Worm (Caenorhabditis elegans): ENCODE measurements around the gene dpy-31.

dpy-31 gene

DNA sequence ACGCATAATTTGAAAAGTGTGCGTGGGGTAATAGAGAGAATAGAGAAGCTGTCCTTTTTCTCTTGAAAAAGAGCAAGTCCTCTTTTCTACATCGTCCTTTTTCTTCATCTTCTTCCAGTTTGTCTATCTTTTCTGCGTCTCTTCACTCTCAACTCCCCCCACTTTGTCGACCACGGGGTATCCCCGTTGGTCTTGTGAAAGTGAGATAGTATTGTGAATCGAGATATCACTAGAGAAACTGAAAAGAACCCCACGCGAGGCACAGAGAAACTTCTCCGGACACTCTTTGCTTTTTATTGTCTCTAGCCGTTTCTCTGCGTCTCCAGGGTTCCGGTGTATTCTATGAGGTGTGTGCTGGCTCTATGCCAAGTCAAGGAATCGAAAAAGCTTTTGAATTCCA is 46.4 kb upstream of the dpy-31 start (continued):
- TF ChIP-seq snpc-1.1 (tag; optimal IDR thresholded peaks at IDR 0.05; ENCODE audit: insufficient read depth) (no peak), ztf-6 (GFP tag; IDR thresholded peaks at IDR 0.05) (no peak), F22D6.2 (tag; optimal IDR thresholded peaks at IDR 0.05) (peak; percentile 3), ztf-22 (GFP tag; optimal IDR thresholded peaks at IDR 0.05) (no peak), attf-3 (GFP tag; conservative IDR thresholded peaks at IDR 0.05) (peak; percentile 49), ama-1 (optimal IDR thresholded peaks at IDR 0.05) (peak; percentile 3), ama-1 (GFP tag; optimal IDR thresholded peaks at IDR 0.05) (no peak), mcd-1 (GFP tag; IDR thresholded peaks at IDR 0.05) (peak; percentile 71), hlh-12 (tag; optimal IDR thresholded peaks at IDR 0.05) (no peak), die-1 (tag; optimal IDR thresholded peaks at IDR 0.05) (peak; percentile 39), sea-2 (GFP tag; IDR thresholded peaks at IDR 0.05) (no peak), hmg-1.2 (GFP tag; IDR thresholded peaks at IDR 0.05) (peak; percentile 94), F23B12.7 (tag; optimal IDR thresholded peaks at IDR 0.05; ENCODE audit: insufficient read depth) (no peak), pha-4 (tag; optimal IDR thresholded peaks at IDR 0.05) (peak; percentile 38), Y56A3A.18 (GFP tag; IDR thresholded peaks at IDR 0.05) (0 out of 2 replicates have a peak, but pooled peaks have one; percentile 50), Y53G8AR.9 (GFP tag; conservative IDR thresholded peaks at IDR 0.05) (peak; percentile 59), him-1 (tag; optimal IDR thresholded peaks at IDR 0.05) (no peak), ceh-91 (GFP tag; IDR thresholded peaks at IDR 0.05) (no peak), F57C9.4 (tag; optimal IDR thresholded peaks at IDR 0.05) (no peak), cebp-1 (GFP tag; IDR thresholded peaks at IDR 0.05) (no peak), cebp-1 (tag; optimal IDR thresholded peaks at IDR 0.05) (peak; percentile 88), pbrm-1 (GFP tag; IDR thresholded peaks at IDR 0.05) (peak; percentile 82), ztf-18 (tag; optimal IDR thresholded peaks at IDR 0.05) (peak; percentile 18), let-607 (tag; optimal IDR thresholded peaks at IDR 0.05) (peak; percentile 63 to 70), dpff-1 (tag; optimal IDR thresholded peaks at IDR 0.05) (no peak), ceh-40 (GFP tag; IDR thresholded peaks at IDR 0.05) (no peak), ceh-79 (tag; optimal IDR thresholded peaks at IDR 0.05) (no peak), nhr-27 (tag; optimal IDR thresholded peaks at IDR 0.05) (no peak), ceh-100 (GFP tag; IDR thresholded peaks at IDR 0.05) (0 out of 2 replicates have a peak, but pooled peaks have one; percentile 44), nhr-120 (GFP tag; IDR thresholded peaks at IDR 0.05) (no peak), zim-3 (tag; optimal IDR thresholded peaks at IDR 0.05) (no peak), sdz-38 (tag; optimal IDR thresholded peaks at IDR 0.05) (no peak), Y67H2A.10 (GFP tag; conservative IDR thresholded peaks at IDR 0.05) (peak; percentile 42; the same call in 1 of the 2 replicates), attf-6 (GFP tag; IDR thresholded peaks at IDR 0.05) (no peak), tlf-1 (GFP tag; optimal IDR thresholded peaks at IDR 0.05) (peak; percentile 60), madf-6 (GFP tag; IDR thresholded peaks at IDR 0.05) (0 out of 2 replicates have a peak, but pooled peaks have one; percentile 18), Y53F4B.3 (GFP tag; IDR thresholded peaks at IDR 0.05) (no peak), snpc-3.4 (tag; optimal IDR thresholded peaks at IDR 0.05) (no peak), F37B4.10 (GFP tag; IDR thresholded peaks at IDR 0.05) (no peak), B0261.1 (tag; optimal IDR thresholded peaks at IDR 0.05) (no peak), let-526 (GFP tag; IDR thresholded peaks at IDR 0.05) (peak; percentile 12; the same call in 1 of the 2 replicates), dpl-1 (GFP tag; optimal IDR thresholded peaks at IDR 0.05) (no peak), athp-1 (tag; optimal IDR thresholded peaks at IDR 0.05) (peak; percentile 18), lin-26 (GFP tag; IDR thresholded peaks at IDR 0.05) (0 out of 2 replicates have a peak, but pooled peaks have one; percentile 43), akir-1 (GFP tag; optimal IDR thresholded peaks at IDR 0.05) (no peak), lag-1 (GFP tag; IDR thresholded peaks at IDR 0.05) (no peak), K11D2.4 (GFP tag; IDR thresholded peaks at IDR 0.05) (peak; percentile 88), tbp1 (GFP tag; optimal IDR thresholded peaks at IDR 0.05) (peak; percentile 51), B0035.1 (tag; optimal IDR thresholded peaks at IDR 0.05) (no peak)
